Worm (Caenorhabditis elegans): ENCODE results near the gene K10C8.4.

The K10C8.4 gene

DNA sequence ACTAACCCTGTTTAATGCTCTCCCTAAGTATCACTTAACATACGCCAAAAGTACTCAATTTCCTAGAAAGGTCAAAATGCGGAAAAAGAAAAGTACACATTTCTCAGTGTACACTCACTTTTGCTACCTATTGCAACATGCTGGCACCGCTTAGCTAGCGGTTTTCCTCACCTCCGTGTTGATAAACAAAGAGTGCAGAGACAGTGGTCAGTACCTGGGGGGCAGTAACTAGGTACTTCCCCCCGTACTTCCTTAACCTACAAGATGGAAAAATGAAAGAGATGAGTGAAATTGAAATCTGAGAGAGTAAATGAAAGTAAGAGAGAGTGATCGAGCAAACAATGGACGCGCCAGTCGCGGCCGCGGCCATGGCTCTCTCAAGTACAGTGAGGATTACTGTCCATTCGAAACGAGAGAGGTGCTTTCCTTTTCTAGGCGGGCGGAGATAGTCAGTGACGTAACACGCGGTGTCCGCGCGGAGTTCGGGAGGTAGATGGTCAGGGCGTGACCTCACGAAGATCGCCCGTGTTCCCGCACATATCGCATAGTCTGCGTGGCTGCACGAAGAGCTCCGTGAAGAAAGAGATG is 40.2 kb downstream of the K10C8.4 start, which contains the start of gene cky-1:
Gene cky-1 (plus strand): TSS at position 538 of the 588 bp plus-strand sequence.
- TF ChIP-seq fkh-10 (GFP tag; optimal IDR thresholded peaks at IDR 0.05) (no peak), pha-4 (tag; optimal IDR thresholded peaks at IDR 0.05) (peak; percentile 19)

DNA sequence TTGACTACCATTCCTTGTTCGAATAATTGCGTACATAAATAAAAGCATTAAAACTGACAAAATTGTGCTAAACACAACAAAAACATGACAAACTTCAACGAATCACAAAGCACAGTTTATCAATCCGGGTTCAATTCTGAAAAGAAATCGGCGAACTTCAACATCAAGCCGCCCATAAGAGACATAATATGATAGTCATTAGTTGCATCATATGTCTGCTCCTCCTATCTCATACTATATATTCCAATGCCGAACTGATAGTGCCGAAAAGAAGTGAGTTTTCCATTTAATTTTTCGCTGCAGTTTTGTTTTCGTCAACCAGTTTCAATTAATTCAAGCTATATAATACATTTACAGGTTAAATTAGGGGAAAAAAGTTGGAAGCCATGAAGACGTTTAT is 45.6 kb downstream of the K10C8.4 start, which contains the start of gene hrg-7:
Gene hrg-7 (plus strand): TSS at position 358 of the 400 bp plus-strand sequence.
- TF ChIP-seq hmg-11 (tag; optimal IDR thresholded peaks at IDR 0.05) (no peak), elt-2 (tag; optimal IDR thresholded peaks at IDR 0.05) (peak; percentile 95), skn-1 (tag; optimal IDR thresholded peaks at IDR 0.05) (peak; percentile 62)

DNA sequence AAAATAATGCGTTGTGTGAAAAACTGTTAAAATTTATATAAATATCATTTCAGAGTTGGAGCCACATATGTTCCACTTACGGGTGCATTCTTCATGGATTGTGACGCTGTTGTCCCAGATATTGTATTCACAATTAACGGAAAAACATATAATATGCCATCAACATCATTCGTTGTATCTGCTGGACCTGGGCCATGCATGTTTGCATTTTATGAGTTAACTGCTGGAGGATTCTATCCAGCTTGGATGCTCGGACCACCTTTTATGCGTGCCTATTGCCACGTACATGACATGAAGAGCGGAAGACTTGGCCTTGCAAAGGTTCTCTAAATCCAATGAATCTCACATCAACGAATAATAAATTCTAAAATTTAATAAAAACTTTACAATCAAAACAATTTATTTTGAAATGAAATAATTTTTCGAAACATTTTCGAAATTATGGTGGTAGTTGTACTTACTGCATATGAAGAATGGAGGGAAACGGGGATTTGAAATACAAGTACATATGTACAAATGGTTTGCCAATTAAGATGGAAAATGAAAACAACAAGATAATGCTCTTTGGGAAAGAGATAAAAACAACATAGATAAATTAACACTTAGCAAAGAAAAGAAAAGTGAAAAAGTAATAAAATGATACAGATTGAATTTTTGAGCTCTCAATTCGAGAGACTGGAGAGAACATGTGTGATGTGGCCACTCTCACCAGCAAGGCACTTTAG is 47.9 kb downstream of the K10C8.4 start:
- peak; percentile 28 for TF ChIP-seq elt-2 (tag; optimal IDR thresholded peaks at IDR 0.05)
- TF ChIP-seq fos-1 (tag; optimal IDR thresholded peaks at IDR 0.05) = no peak
- TF ChIP-seq ztf-11 (tag; optimal IDR thresholded peaks at IDR 0.05) = no peak
- TF ChIP-seq ztf-4 (tag; optimal IDR thresholded peaks at IDR 0.05) = no peak
- TF ChIP-seq ceh-16 (tag; optimal IDR thresholded peaks at IDR 0.05) = no peak

DNA sequence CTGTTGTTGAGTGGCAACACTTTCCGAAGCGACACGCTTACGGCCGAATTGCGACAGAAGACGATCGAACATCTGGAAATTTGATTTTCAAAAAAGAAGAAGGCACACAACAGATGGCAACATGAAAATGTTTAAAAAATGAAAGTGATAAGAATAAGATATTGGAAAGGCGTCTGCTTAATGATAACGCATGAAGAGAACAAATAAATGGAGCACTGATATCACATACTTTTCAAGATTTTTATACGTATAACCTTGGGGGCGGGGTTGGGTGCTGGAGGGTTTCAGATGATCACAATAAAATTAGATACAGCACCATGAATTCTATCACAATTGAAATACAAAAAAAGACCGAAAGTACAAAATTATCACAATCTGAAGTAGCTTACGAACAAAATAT is 48.9 kb downstream of the K10C8.4 start, which contains the start of gene C15C8.7:
Gene C15C8.7 (minus strand): TSS at position 72 of the 400 bp plus-strand sequence.
- TF ChIP-seq elt-2 (tag; optimal IDR thresholded peaks at IDR 0.05) (peak; percentile 92), pqm-1 (tag; optimal IDR thresholded peaks at IDR 0.05) (peak; percentile 42), ZK546.5 (tag; optimal IDR thresholded peaks at IDR 0.05) (no peak)

Data from whole organism, L3 larva.